Worm (Caenorhabditis elegans): ENCODE measurements around the gene evl-18.

- TF ChIP-seq unc-39 (tag; optimal IDR thresholded peaks at IDR 0.05) (no peak), elt-1 (tag; optimal IDR thresholded peaks at IDR 0.05; ENCODE audit: borderline replicate concordance, insufficient read depth) (no peak), unc-62 (GFP tag; optimal IDR thresholded peaks at IDR 0.05) (no peak), mep-1 (tag; optimal IDR thresholded peaks at IDR 0.05) (no peak), nhr-76 (tag; optimal IDR thresholded peaks at IDR 0.05) (no peak), nhr-237 (tag; optimal IDR thresholded peaks at IDR 0.05) (no peak), lin-13 (tag; optimal IDR thresholded peaks at IDR 0.05) (no peak), elt-3 (tag; optimal IDR thresholded peaks at IDR 0.05) (no peak), ceh-43 (GFP tag; optimal IDR thresholded peaks at IDR 0.05) (no peak), lin-32 (GFP tag; optimal IDR thresholded peaks at IDR 0.05) (no peak), blmp-1 (tag; optimal IDR thresholded peaks at IDR 0.05) (no peak)
Observed at ce11 chrIII:3774550-3774949, 39.7 kb upstream of the evl-18 start.
